Worm (Caenorhabditis elegans) whole organism, L1 larva: ENCODE measurements around the gene Y45F10B.59.

Experiments
- aha-1 ChIP-seq: fragments of 150-350 bp; optimal IDR thresholded peaks from 2 replicates; lab custom pipeline; 2014; ENCODE audit warnings: missing biosample characterization, missing genetic modification characterization
- ceh-90 ChIP-seq: sonication (generic microtip); optimal IDR thresholded peaks from 2 replicates; lab custom pipeline; 2016; ENCODE audit warnings: missing genetic modification characterization, missing compliant biosample characterization
- lir-3 ChIP-seq: sonication (generic microtip); optimal IDR thresholded peaks from 2 replicates; lab custom pipeline; 2016; ENCODE audit warnings: mild to moderate bottlenecking, missing genetic modification characterization, moderate library complexity, missing compliant biosample characterization; ENCODE audit not compliant: poor library complexity
- mdl-1 ChIP-seq, 2 experiments: fragments of 150-350 bp; optimal IDR thresholded peaks; 2 replicates each; lab custom pipeline; 2014 to 2017; ENCODE audit warnings: missing biosample characterization in 2 of 2, missing genetic modification characterization in 2 of 2, inconsistent platforms in 1 of 2
- nhr-47 ChIP-seq: sonication (generic microtip); optimal IDR thresholded peaks from 2 replicates; lab custom pipeline; 2016; ENCODE audit warnings: mild to moderate bottlenecking, missing genetic modification characterization, moderate library complexity, missing compliant biosample characterization
- sox-4 ChIP-seq: sonication (generic microtip); optimal IDR thresholded peaks from 2 replicates; lab custom pipeline; 2016; ENCODE audit warnings: missing genetic modification characterization, missing compliant biosample characterization
- unc-62 ChIP-seq: fragments of 150-350 bp; optimal IDR thresholded peaks from 2 replicates; lab custom pipeline; 2014; ENCODE audit warnings: missing biosample characterization, missing genetic modification reagents, missing genetic modification characterization
- unc-86 ChIP-seq: sonication (generic microtip); optimal IDR thresholded peaks from 2 replicates; lab custom pipeline; 2016; ENCODE audit warnings: missing genetic modification characterization, missing compliant biosample characterization
- zag-1 ChIP-seq: fragments of 150-350 bp; optimal IDR thresholded peaks from 2 replicates; lab custom pipeline; 2014; ENCODE audit warnings: missing biosample characterization, missing genetic modification characterization

ce11 chrIV:13632613-13633012, 30.2 kb downstream of the Y45F10B.59 start:
- no peak for TF ChIP-seq unc-62 (GFP tag; lab: Kevin White, UChicago)
- TF ChIP-seq sox-4 (tag; lab: Kevin White, UChicago) = no peak
- TF ChIP-seq ceh-90 (tag; lab: Kevin White, UChicago) = no peak
- no peak for TF ChIP-seq aha-1
- no peak for TF ChIP-seq mdl-1 (tag; optimal IDR thresholded peaks at IDR 0.05; lab: Kevin White, UChicago)
- TF ChIP-seq zag-1 (tag; lab: Kevin White, UChicago) = no peak
- TF ChIP-seq unc-86 (tag; lab: Kevin White, UChicago) = no peak
- TF ChIP-seq nhr-47 = no peak
- no peak for TF ChIP-seq lir-3 (tag; lab: Kevin White, UChicago)
